Fruit fly (Drosophila melanogaster) Kc167 (cell line): Measurements from ENCODE around the gene lic.

ENCODE experiments used
- Myc ChIP-seq: fragments of >200 bp; optimal IDR thresholded peaks from 2 replicates; lab custom pipeline; 2017; ENCODE audit warnings: missing external identifiers
- Sin3A ChIP-seq: fragments of >200 bp; optimal IDR thresholded peaks from 2 replicates; lab custom pipeline; 2018; ENCODE audit warnings: missing external identifiers
- h ChIP-seq: fragments of >200 bp; optimal IDR thresholded peaks from 3 replicates; lab custom pipeline; 2018; ENCODE audit warnings: missing external identifiers
- insv ChIP-seq: fragments of >200 bp; optimal IDR thresholded peaks from 3 replicates; lab custom pipeline; 2018; ENCODE audit warnings: missing external identifiers
- psq ChIP-seq: fragments of >200 bp; optimal IDR thresholded peaks from 2 replicates; lab custom pipeline; 2017; ENCODE audit warnings: missing external identifiers
- ttk ChIP-seq: sonication (Bioruptor generic); optimal IDR thresholded peaks from 2 replicates; lab custom pipeline; 2017; ENCODE audit warnings: missing external identifiers

Gene lic

dm6 chrX:13090656-13091261, at the start of gene lic:
TSS of gene lic (plus strand) at chrX:13091145.
- no peak for TF ChIP-seq h (lab: Kevin White, UChicago)
- no peak for TF ChIP-seq insv (lab: Kevin White, UChicago)

dm6 chrX:13055228-13055627, 35.7 kb upstream of the lic start, which contains the start of gene CG12715:
TSS of gene CG12715 (minus strand) at chrX:13055328.
- TF ChIP-seq Myc (lab: Kevin White, UChicago) = no peak

dm6 chrX:13087333-13087828, 3.6 kb upstream of the lic start:
- TF ChIP-seq Myc (lab: Kevin White, UChicago) = no peak
- no peak for TF ChIP-seq insv (lab: Kevin White, UChicago)
- TF ChIP-seq h (lab: Kevin White, UChicago) = no peak
- TF ChIP-seq ttk (lab: Kevin White, UChicago) = no peak
- no peak for TF ChIP-seq psq (lab: Kevin White, UChicago)
- no peak for TF ChIP-seq Sin3A (lab: Kevin White, UChicago)

- TF ChIP-seq Myc (lab: Kevin White, UChicago) (no peak), insv (lab: Kevin White, UChicago) (no peak), Sin3A (lab: Kevin White, UChicago) (no peak), ttk (lab: Kevin White, UChicago) (no peak), h (lab: Kevin White, UChicago) (no peak), psq (lab: Kevin White, UChicago) (no peak)
Measured at dm6 chrX:13088025-13088805, 2.7 kb upstream of the lic start.

- TF ChIP-seq psq (lab: Kevin White, UChicago) = no peak
- no peak for TF ChIP-seq insv (lab: Kevin White, UChicago)
- no peak for TF ChIP-seq ttk (lab: Kevin White, UChicago)
- TF ChIP-seq h (lab: Kevin White, UChicago) = no peak
- TF ChIP-seq Myc (lab: Kevin White, UChicago) = no peak
- no peak for TF ChIP-seq Sin3A (lab: Kevin White, UChicago)
Measured at dm6 chrX:13089375-13089774, 1.6 kb upstream of the lic start.

dm6 chrX:13089920-13090655, 857 bp upstream of the lic start, which contains the start of gene hep:
TSS of gene hep (minus strand) at chrX:13090434.
- no peak for TF ChIP-seq ttk (lab: Kevin White, UChicago)
- no peak for TF ChIP-seq h (lab: Kevin White, UChicago)
- TF ChIP-seq insv (lab: Kevin White, UChicago) = no peak
- no peak for TF ChIP-seq psq (lab: Kevin White, UChicago)
- TF ChIP-seq Sin3A (lab: Kevin White, UChicago) = no peak
- TF ChIP-seq Myc (lab: Kevin White, UChicago) = no peak

- no peak for TF ChIP-seq Sin3A (lab: Kevin White, UChicago)
Measured at dm6 chrX:13091859-13092258, 914 bp downstream of the lic start.

- no peak for TF ChIP-seq psq (lab: Kevin White, UChicago)
- TF ChIP-seq Myc (lab: Kevin White, UChicago) = no peak
- no peak for TF ChIP-seq Sin3A (lab: Kevin White, UChicago)
- no peak for TF ChIP-seq h (lab: Kevin White, UChicago)
- no peak for TF ChIP-seq insv (lab: Kevin White, UChicago)
- no peak for TF ChIP-seq ttk (lab: Kevin White, UChicago)
Measured at dm6 chrX:13094085-13094764, 3.3 kb downstream of the lic start, which contains the start of gene CG2200. TSS of gene CG2200 (plus strand) at chrX:13094299.

- no peak for TF ChIP-seq Myc (lab: Kevin White, UChicago)
- no peak for TF ChIP-seq psq (lab: Kevin White, UChicago)
- TF ChIP-seq h (lab: Kevin White, UChicago) = no peak
- no peak for TF ChIP-seq ttk (lab: Kevin White, UChicago)
- TF ChIP-seq Sin3A (lab: Kevin White, UChicago) = no peak
- no peak for TF ChIP-seq insv (lab: Kevin White, UChicago)
Measured at dm6 chrX:13099919-13100318, 9.0 kb downstream of the lic start.

- TF ChIP-seq psq (lab: Kevin White, UChicago) (no peak), ttk (lab: Kevin White, UChicago) (no peak), Myc (lab: Kevin White, UChicago) (no peak)
Measured at dm6 chrX:13101817-13102216, 10.9 kb downstream of the lic start.

- TF ChIP-seq Myc (lab: Kevin White, UChicago) (no peak), Sin3A (lab: Kevin White, UChicago) (no peak), h (lab: Kevin White, UChicago) (no peak), ttk (lab: Kevin White, UChicago) (no peak), insv (lab: Kevin White, UChicago) (no peak), psq (lab: Kevin White, UChicago) (no peak)
Measured at dm6 chrX:13104571-13104970, 13.6 kb downstream of the lic start.
